Worm (Caenorhabditis elegans) whole organism, young adult: ENCODE measurements around the gene M110.7.

ENCODE experiments used
- nhr-90 ChIP-seq: sonication (generic microtip); optimal IDR thresholded peaks from 2 replicates; lab custom pipeline; 2016; ENCODE audit warnings: missing genotype, mild to moderate bottlenecking, missing genetic modification characterization, missing compliant biosample characterization
- sdz-38 ChIP-seq: sonication (generic microtip); optimal IDR thresholded peaks from 2 replicates; lab custom pipeline; 2016; ENCODE audit warnings: missing genotype, missing genetic modification characterization, missing compliant biosample characterization

- TF ChIP-seq nhr-90 (no peak), sdz-38 (no peak)
Observed at ce11 chrII:8264619-8265018, 32.0 kb downstream of the M110.7 start, which contains the start of gene srdh-1.
